Fruit fly (Drosophila melanogaster): Measurements from ENCODE around the gene CG32485.

The CG32485 gene

DNA sequence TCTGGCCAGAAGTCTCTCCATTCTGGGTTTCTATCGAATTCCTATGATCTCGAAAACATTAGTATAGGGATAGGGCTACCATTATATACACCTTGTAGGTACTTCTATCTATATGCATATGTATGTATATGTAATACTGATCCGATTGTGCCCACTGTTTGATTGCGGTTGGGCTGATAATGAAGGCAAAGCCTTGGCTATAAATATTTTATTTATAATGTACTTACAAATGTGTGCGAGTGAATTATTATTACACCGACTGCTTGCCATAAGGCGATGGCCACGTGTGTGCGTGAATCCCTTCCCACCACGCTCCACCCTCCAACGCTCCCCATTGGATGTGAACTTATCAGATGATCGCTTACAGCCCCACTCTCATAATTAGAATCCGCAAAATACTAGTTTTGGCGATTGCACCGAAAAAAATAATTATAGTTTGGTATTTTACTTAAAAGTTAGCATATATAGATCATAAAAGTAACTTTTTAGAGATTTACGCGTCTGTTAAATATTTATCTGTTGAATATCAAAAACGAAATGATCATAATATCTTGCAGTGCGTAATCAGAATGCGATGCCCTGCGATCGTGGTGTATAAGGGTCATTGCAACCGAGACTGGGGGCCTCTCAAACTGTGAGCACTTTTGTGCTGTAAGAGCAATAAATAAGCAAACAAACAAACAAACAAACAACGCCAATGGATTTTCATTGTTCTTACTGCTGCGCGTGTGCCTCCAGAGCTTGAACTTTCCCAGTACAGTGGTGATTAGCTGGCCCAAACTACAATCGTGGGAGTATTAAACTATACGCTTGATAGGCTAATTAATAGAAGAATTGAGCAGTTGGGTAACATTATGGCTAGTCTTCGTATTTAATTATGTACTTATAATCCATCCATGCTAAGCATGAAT lies 30.2 kb downstream of the CG32485 start (continued):
- peak; percentile 39 for TF ChIP-seq CG11902 (GFP tag; optimal IDR thresholded peaks at IDR 0.05)
- TF ChIP-seq Gug (GFP tag; IDR thresholded peaks at IDR 0.05), result peak; percentile 33
- no peak for TF ChIP-seq Hr38 (GFP tag; optimal IDR thresholded peaks at IDR 0.05)
- no peak for TF ChIP-seq Met (GFP tag; optimal IDR thresholded peaks at IDR 0.05)
- no peak for TF ChIP-seq esn (GFP tag; optimal IDR thresholded peaks at IDR 0.05)
- TF ChIP-seq acj6 (GFP tag; optimal IDR thresholded peaks at IDR 0.05), result peak; percentile 3
- no peak for TF ChIP-seq CG8319 (GFP tag; optimal IDR thresholded peaks at IDR 0.05)
- no peak for TF ChIP-seq CG11762 (GFP tag; optimal IDR thresholded peaks at IDR 0.05; ENCODE audit: insufficient read depth)
- TF ChIP-seq topi (GFP tag; optimal IDR thresholded peaks at IDR 0.05), result no peak
- TF ChIP-seq CG7368 (GFP tag; optimal IDR thresholded peaks at IDR 0.05), result no peak
- TF ChIP-seq Hr39 (GFP tag; optimal IDR thresholded peaks at IDR 0.05), result peak; percentile 59
- peak; percentile 91 for TF ChIP-seq svp (GFP tag)
- TF ChIP-seq salr (GFP tag; optimal IDR thresholded peaks at IDR 0.05), result no peak
- TF ChIP-seq CG3919 (GFP tag; optimal IDR thresholded peaks at IDR 0.05), result no peak
- no peak for TF ChIP-seq Eip75B (GFP tag; optimal IDR thresholded peaks at IDR 0.05)
- TF ChIP-seq fd85E (GFP tag; optimal IDR thresholded peaks at IDR 0.05), result no peak
- TF ChIP-seq Sox102F (GFP tag; optimal IDR thresholded peaks at IDR 0.05), result no peak
- TF ChIP-seq eg (GFP tag; IDR thresholded peaks at IDR 0.05), result peak; percentile 68; the same call in 2 of the 3 replicates
- TF ChIP-seq CG34406 (GFP tag; optimal IDR thresholded peaks at IDR 0.05), result no peak
- TF ChIP-seq OdsH (GFP tag; optimal IDR thresholded peaks at IDR 0.05), result peak; percentile 3
- no peak for TF ChIP-seq Ets96B (tag; optimal IDR thresholded peaks at IDR 0.05)
- no peak for TF ChIP-seq CG6163 (GFP tag; IDR thresholded peaks at IDR 0.05)
- TF ChIP-seq Sox15 (GFP tag; optimal IDR thresholded peaks at IDR 0.05), result peak; percentile 51
- TF ChIP-seq Smox (GFP tag; optimal IDR thresholded peaks at IDR 0.05), result no peak
- no peak for TF ChIP-seq CG10631 (GFP tag; optimal IDR thresholded peaks at IDR 0.05)
- no peak for TF ChIP-seq CG32006 (GFP tag; optimal IDR thresholded peaks at IDR 0.05)
- TF ChIP-seq CG4318 (GFP tag; optimal IDR thresholded peaks at IDR 0.05), result no peak
- no peak for TF ChIP-seq spab (GFP tag; optimal IDR thresholded peaks at IDR 0.05)
- TF ChIP-seq CG6808 (GFP tag; optimal IDR thresholded peaks at IDR 0.05), result no peak
- peak; percentile 75 for TF ChIP-seq Eip78C (GFP tag)
- peak; percentile 26 for TF ChIP-seq CG3032 (tag; optimal IDR thresholded peaks at IDR 0.05)

dm6 chr3L:3081146-3081872 lies 31.2 kb downstream of the CG32485 start:
- TF ChIP-seq achi (GFP tag; optimal IDR thresholded peaks at IDR 0.05), result peak; percentile 99
- peak; percentile 98 for TF ChIP-seq Hr39 (GFP tag; optimal IDR thresholded peaks at IDR 0.05)
- peak; percentile 86 for TF ChIP-seq Blimp-1 (GFP tag; optimal IDR thresholded peaks at IDR 0.05)
- TF ChIP-seq Gug (GFP tag; IDR thresholded peaks at IDR 0.05), result peak; percentile 98
- peak; percentile 99 for TF ChIP-seq pdm3 (GFP tag; optimal IDR thresholded peaks at IDR 0.05)
- peak; percentile 99 for TF ChIP-seq vri (GFP tag; optimal IDR thresholded peaks at IDR 0.05)
- TF ChIP-seq CG1621 (tag; optimal IDR thresholded peaks at IDR 0.05), result peak; percentile 98
- peak; percentile 99 for TF ChIP-seq CG7368 (GFP tag; optimal IDR thresholded peaks at IDR 0.05)
- peak; percentile 98 for TF ChIP-seq CG31627 (GFP tag; optimal IDR thresholded peaks at IDR 0.05)
- TF ChIP-seq Sox15 (GFP tag; optimal IDR thresholded peaks at IDR 0.05), result peak; percentile 97
- TF ChIP-seq Hr38 (GFP tag; optimal IDR thresholded peaks at IDR 0.05), result peak; percentile 40
- TF ChIP-seq CG4318 (GFP tag; optimal IDR thresholded peaks at IDR 0.05), result peak; percentile 98
- peak; percentile 99 for TF ChIP-seq CG34406 (GFP tag; optimal IDR thresholded peaks at IDR 0.05)
- TF ChIP-seq dsx (GFP tag; optimal IDR thresholded peaks at IDR 0.05; ENCODE audit: poor library complexity, severe bottlenecking), result peak; percentile 94
- TF ChIP-seq CG15336 (GFP tag; IDR thresholded peaks at IDR 0.05), result peak; percentile 99
- peak; percentile 97 for TF ChIP-seq Ets96B (tag; optimal IDR thresholded peaks at IDR 0.05)
- TF ChIP-seq salr (GFP tag; optimal IDR thresholded peaks at IDR 0.05), result peak; percentile 96 to 97
- peak; percentile 97 for TF ChIP-seq dac (GFP tag; optimal IDR thresholded peaks at IDR 0.05)
- peak; percentile 99 for TF ChIP-seq Sox14 (GFP tag; optimal IDR thresholded peaks at IDR 0.05)
- peak; percentile 99 for TF ChIP-seq eg (GFP tag; IDR thresholded peaks at IDR 0.05)
- peak; percentile 99 for TF ChIP-seq CG6854 (GFP tag; optimal IDR thresholded peaks at IDR 0.05)
- peak; percentile 95 for TF ChIP-seq CG6808 (GFP tag; optimal IDR thresholded peaks at IDR 0.05)
- TF ChIP-seq CG16779 (tag; optimal IDR thresholded peaks at IDR 0.05), result peak; percentile 97
- peak; percentile 94 for TF ChIP-seq CG3032 (tag; optimal IDR thresholded peaks at IDR 0.05)
- peak; percentile 99 for TF ChIP-seq Hr4 (GFP tag; optimal IDR thresholded peaks at IDR 0.05)
- peak; percentile 96 for TF ChIP-seq CG11902 (GFP tag; optimal IDR thresholded peaks at IDR 0.05)
- TF ChIP-seq CG3919 (GFP tag; optimal IDR thresholded peaks at IDR 0.05), result peak; percentile 99
- TF ChIP-seq Ets21C (GFP tag; optimal IDR thresholded peaks at IDR 0.05), result peak; percentile 98
- TF ChIP-seq fd59A (GFP tag; optimal IDR thresholded peaks at IDR 0.05), result peak; percentile 95

Measured in whole organism, prepupa.